Fruit fly (Drosophila melanogaster) whole organism, larva: ENCODE data around the gene Abl.

Experiments used
- noc ChIP-seq: fragments of 200-800 bp; sonication (Bioruptor generic); optimal IDR thresholded peaks from 3 replicates; lab custom pipeline; 2019; ENCODE audit warnings: missing biosample characterization, mild to moderate bottlenecking, missing genetic modification characterization, moderate library complexity

The Abl gene

dm6 chr3L:16594922-16595518 is 52.7 kb downstream of the Abl start, which contains the start of the genes spd-2 and Apl:
Gene spd-2 (minus strand): TSS chr3L:16595014.
Gene Apl (plus strand): TSS chr3L:16595181.
- no peak for TF ChIP-seq noc (tag; lab: Kevin White, UChicago)

dm6 chr3L:16590860-16591259 is 56.8 kb downstream of the Abl start, which contains the start of gene tra:
Gene tra (minus strand): TSS chr3L:16591050.
- no peak for TF ChIP-seq noc (tag; lab: Kevin White, UChicago)

DNA sequence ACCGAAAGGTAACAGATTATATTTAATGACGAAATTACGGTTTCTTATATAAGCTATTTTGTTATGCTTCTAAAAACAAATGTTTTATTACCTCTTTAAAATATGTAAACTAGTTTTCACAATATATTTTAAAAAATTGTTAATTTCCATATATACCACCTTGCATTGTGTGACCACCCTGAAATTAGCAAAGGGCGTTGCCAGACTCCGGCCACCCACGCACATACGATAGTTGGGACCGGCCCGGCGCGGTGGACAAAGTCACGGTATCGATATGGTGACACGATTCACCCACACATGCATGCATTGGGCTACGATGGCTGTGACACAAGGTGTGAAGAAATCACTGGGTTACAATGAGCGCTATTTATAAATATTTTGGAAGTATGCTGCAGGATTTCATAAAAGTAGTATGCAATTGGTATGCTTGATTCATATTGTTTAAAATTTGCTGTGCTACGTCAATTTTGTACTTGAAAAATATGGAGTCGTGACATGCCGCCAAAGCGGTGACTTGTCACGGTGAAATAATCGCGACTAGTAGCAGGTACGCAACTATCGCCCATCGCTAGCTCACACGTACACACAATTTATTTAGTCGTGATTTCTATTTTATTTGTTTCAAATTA is 59.6 kb downstream of the Abl start:
- TF ChIP-seq noc (tag; lab: Kevin White, UChicago): peak; percentile 33

DNA sequence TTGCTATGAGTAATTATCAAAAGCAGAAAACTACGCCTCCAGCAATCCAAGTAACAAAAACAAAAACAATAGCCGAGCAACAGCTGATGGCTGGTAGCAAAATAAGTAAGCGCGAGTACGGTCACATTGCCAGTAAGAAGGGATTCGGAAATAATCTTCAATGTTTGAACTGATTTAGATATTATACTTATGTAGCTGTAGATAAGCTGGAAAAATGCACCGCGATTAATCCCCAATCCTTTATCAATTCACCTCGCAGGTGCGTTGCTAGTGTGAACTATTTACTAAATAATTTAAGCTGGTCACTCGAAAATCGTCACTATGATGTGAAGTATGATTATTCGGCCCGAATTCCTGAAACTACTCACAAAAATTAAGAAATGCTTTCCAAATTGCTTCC is 60.7 kb downstream of the Abl start, which contains the start of the genes Syx8 and CG32163:
Syx8 (minus strand) TSS at position 69 of the 400 bp plus-strand sequence.
CG32163 (plus strand) TSS at position 169 of the 400 bp plus-strand sequence.
- peak; percentile 22 for TF ChIP-seq noc (tag; lab: Kevin White, UChicago)

DNA sequence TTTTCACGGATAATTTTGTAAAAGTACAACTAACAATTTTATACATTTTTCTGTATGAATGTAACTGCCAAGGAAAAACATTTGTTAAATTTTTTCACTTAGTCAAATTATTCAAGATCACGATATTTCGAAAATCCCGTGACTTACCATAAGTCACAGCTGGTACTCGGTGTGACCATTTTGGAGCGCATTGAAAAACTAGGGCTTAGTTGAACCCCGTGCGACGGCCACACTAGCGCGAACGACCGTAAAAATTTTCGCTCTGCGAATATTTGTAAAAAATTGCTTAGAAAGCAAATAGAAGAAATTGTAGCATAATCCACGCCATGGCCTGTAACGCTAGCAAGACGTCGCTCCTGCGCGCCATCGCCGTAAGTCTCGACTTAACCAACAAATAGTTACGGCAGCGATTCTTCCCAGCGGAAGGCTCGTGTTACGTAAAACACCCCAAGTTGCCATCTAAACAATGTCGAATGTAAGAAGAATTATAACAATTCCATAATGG is 63.6 kb downstream of the Abl start, which contains the start of gene UQCR-C2:
UQCR-C2 (plus strand) TSS at position 51 of the 505 bp plus-strand sequence.
- TF ChIP-seq noc (tag; lab: Kevin White, UChicago): peak; percentile 0

dm6 chr3L:16582678-16583315 is 64.9 kb downstream of the Abl start, which contains the start of gene Rpn12:
Gene Rpn12 (plus strand): TSS chr3L:16583028.
- TF ChIP-seq noc (tag; lab: Kevin White, UChicago): peak; percentile 44

DNA sequence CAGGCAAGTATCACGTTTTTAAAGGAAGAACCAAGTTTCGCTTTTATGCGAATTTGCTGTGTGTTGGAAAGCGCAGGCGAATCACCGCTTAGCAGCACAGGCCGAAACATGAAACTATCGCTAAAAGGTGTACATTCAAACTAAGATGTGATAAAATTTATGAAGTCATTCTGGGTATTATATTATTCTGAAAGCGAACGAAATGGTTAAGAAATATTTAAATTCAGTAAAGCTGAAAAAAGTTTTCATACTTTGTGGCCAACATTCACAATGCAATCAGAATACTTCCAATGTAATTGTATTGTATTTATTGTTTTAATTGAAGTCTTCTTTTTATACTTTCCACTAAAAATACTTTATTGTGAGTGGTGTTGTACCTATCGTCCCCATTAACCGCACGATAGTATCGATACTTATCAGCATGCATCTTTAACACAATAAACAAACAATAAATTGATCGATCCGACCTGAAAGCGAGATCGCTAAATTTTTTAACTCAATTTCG is 66.4 kb downstream of the Abl start, which contains the start of gene Smn:
Smn (minus strand) TSS at position 347 of the 505 bp plus-strand sequence.
- peak; percentile 64 for TF ChIP-seq noc (tag; lab: Kevin White, UChicago)

DNA sequence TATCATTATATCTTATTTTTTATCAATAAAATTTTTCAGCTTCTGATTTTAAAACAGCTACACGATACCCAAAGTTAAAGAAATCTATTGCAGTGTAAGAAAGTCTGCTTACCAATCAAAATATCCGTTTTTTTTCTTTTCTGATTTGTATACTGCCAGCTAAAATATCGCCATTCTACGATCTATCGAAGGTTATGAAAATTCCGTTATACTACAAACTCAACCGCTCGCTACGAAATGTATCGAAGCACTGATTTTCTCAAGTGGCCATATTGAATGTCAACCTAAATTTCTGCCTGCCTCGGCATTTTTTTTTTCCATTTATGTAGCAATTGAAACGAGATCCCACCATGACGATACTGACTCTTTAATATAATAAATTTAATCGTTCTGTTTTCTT is 67.6 kb downstream of the Abl start, which contains the start of gene nxf2:
nxf2 (minus strand) TSS at position 258 of the 400 bp plus-strand sequence.
- no peak for TF ChIP-seq noc (tag; lab: Kevin White, UChicago)

DNA sequence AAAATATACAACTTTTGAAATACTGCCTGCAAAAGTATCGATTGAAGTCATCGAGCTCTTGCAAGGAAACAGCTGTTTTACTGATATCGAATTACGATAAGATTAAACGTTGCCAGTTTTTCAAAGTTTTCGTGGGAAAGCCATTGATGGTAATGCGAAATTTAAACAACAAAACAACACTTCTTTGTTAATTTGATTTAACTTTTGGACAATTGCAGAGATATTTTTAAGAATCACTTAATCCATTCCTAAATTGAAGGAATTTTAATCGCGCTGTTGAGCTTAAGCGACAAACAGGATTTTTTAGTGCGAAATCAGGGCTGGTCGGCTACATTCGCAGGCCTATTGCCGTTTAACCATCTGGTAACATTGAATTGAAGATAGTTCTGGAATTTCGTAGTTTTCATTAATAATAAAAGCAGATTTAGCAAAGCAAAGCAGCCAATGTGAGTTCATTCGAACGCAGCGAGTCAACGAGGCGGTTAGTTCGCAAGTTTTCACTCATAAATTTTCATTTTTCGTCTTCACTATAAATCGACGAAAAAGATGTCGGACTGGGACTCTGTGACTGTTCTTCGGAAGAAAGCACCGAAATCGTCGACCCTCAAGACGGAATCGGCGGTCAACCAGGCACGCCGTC is 73.3 kb downstream of the Abl start, which contains the start of gene mbf1:
mbf1 (plus strand) TSS at position 130 of the 640 bp plus-strand sequence.
- peak; percentile 36 for TF ChIP-seq noc (tag; lab: Kevin White, UChicago)

DNA sequence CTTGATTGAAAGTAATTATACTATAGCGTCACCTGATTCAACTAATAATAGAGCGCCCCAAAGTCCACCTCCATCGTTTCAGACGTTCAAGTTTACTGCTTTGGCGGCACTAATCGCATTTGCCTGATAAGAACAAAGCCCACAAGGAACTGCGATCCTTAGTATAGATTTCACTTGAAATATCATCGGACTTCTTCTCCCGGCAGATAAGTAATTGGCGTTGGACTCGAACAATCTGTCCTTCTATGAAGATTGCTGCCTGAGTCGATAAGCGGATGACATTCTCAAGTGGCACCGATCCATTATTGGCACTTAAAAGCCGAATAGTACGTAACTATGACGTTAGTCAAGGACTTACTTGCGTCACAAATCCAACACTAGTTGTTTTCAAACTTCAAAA is 74.4 kb downstream of the Abl start, which contains the start of gene Mipp1:
Mipp1 (minus strand) TSS at position 101 of the 400 bp plus-strand sequence.
- peak; percentile 19 for TF ChIP-seq noc (tag; lab: Kevin White, UChicago)

DNA sequence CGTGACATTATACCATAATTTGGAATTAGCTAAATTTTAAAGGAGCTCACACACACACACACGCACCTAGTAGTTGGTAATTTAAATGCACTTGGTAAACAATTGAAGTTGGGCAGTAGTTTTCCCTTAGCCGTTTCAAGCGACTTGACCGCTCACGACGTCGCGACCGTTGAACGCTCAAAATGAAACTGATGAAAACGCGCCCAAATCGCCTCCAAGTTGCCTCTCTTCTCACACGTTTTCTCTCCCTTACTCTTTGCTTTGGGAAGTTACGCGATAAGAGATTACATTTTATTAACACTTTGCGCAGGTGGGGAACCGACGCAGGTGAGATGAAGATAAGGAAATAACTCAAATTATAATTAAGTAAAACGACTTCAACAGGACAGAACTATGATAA is 75.5 kb downstream of the Abl start:
- no peak for TF ChIP-seq noc (tag; lab: Kevin White, UChicago)

dm6 chr3L:16571739-16572063 is 76.0 kb downstream of the Abl start:
- TF ChIP-seq noc (tag; lab: Kevin White, UChicago): no peak

dm6 chr3L:16571014-16571738 is 76.5 kb downstream of the Abl start:
- TF ChIP-seq noc (tag; lab: Kevin White, UChicago): no peak

DNA sequence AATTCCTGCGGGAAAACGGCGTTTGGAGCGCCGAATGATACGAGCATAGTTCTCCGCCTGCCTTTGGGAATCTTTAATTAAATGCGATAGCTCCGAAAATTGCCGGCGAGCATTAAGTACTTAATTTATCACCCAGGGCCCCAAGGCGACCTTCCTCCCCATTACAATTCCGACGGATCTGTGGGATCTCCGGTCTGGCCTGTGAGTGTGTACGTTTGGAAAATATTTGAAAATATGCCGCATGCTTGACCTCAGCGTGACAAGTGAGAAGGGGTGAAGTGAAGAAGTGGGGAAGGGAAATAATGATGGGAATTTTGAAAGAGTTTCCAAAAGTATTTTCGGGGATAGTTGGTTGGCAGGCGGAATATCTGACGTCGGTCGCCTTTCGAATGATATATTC is 78.2 kb downstream of the Abl start:
- TF ChIP-seq noc (tag; lab: Kevin White, UChicago): no peak
